Worm (Caenorhabditis elegans): ENCODE data around the gene F55G7.3.

- TF ChIP-seq dao-5 (tag; optimal IDR thresholded peaks at IDR 0.05) (no peak), W03F9.2 (tag; optimal IDR thresholded peaks at IDR 0.05) (no peak), him-1 (tag; optimal IDR thresholded peaks at IDR 0.05) (no peak)
Observed at ce11 chrX:11902661-11903060, 39.2 kb downstream of the F55G7.3 start, which contains the start of gene Y62H9A.10.
